Fruit fly (Drosophila melanogaster) whole organism, embryonic: ENCODE measurements around the gene CAH3.

Experiments used
- Abd-B ChIP-seq: fragments of 200-800 bp; sonication (Bioruptor generic); optimal IDR thresholded peaks from 2 replicates; lab custom pipeline; 2018; ENCODE audit warnings: missing biosample characterization, mild to moderate bottlenecking, missing genetic modification characterization, moderate library complexity
- Atf-2 ChIP-seq: fragments of 200-800 bp; sonication (Bioruptor generic); optimal IDR thresholded peaks from 2 replicates; lab custom pipeline; 2016; ENCODE audit warnings: missing biosample characterization, missing genetic modification characterization
- Atf6 ChIP-seq: fragments of 200-800 bp; sonication (Bioruptor generic); IDR thresholded peaks from 2 replicates; pipeline ENCODE4 v1.3.6; 2022; ENCODE audit warnings: missing biosample characterization, missing genetic modification characterization
- CG10654 ChIP-seq: fragments of 200-800 bp; sonication (Bioruptor generic); optimal IDR thresholded peaks from 2 replicates; lab custom pipeline; 2016; ENCODE audit warnings: missing biosample characterization, missing genetic modification characterization
- CG11456 ChIP-seq: fragments of 200-800 bp; sonication (Bioruptor generic); IDR thresholded peaks from 3 replicates; pipeline ENCODE4 v1.3.6; 2022; ENCODE audit warnings: missing biosample characterization, missing genetic modification characterization
- CG13424 ChIP-seq: fragments of 200-800 bp; sonication (Bioruptor generic); optimal IDR thresholded peaks from 2 replicates; lab custom pipeline; 2019; ENCODE audit warnings: missing biosample characterization, mild to moderate bottlenecking, missing genetic modification characterization, moderate library complexity
- CG15696 ChIP-seq: fragments of 200-800 bp; sonication (Bioruptor generic); optimal IDR thresholded peaks from 2 replicates; lab custom pipeline; 2019; ENCODE audit warnings: missing biosample characterization, mild to moderate bottlenecking, missing genetic modification characterization, moderate library complexity
- CG1602 ChIP-seq: fragments of 200-800 bp; sonication (Bioruptor generic); optimal IDR thresholded peaks from 3 replicates; lab custom pipeline; 2016; ENCODE audit warnings: missing biosample characterization, missing genetic modification characterization
- CG16779 ChIP-seq: fragments of 200-800 bp; sonication (Bioruptor generic); IDR thresholded peaks from 2 replicates; pipeline ENCODE4 v1.3.6; 2022; ENCODE audit warnings: missing biosample characterization, missing genetic modification characterization
- CG16863 ChIP-seq: fragments of 200-800 bp; sonication (Bioruptor generic); optimal IDR thresholded peaks from 3 replicates; lab custom pipeline; 2016; ENCODE audit warnings: missing biosample characterization, missing genetic modification characterization
- CG2202 ChIP-seq: fragments of 200-800 bp; sonication (Bioruptor generic); optimal IDR thresholded peaks from 2 replicates; lab custom pipeline; 2018; ENCODE audit warnings: missing biosample characterization, mild to moderate bottlenecking, missing genetic modification characterization
- CG3838 ChIP-seq: fragments of 200-800 bp; sonication (Bioruptor generic); optimal IDR thresholded peaks from 3 replicates; lab custom pipeline; 2016; ENCODE audit warnings: missing biosample characterization, missing genetic modification characterization
- CG3995 ChIP-seq: fragments of 200-800 bp; sonication (Bioruptor generic); optimal IDR thresholded peaks from 3 replicates; lab custom pipeline; 2016; ENCODE audit warnings: missing biosample characterization, missing genetic modification characterization
- CG4328 ChIP-seq: fragments of 200-800 bp; sonication (Bioruptor generic); optimal IDR thresholded peaks from 3 replicates; lab custom pipeline; 2017; ENCODE audit warnings: missing biosample characterization, missing genetic modification reagents, missing genetic modification characterization
- CG43689 ChIP-seq: fragments of 200-800 bp; sonication (Bioruptor generic); IDR thresholded peaks from 2 replicates; pipeline ENCODE4 v1.3.6; 2022; ENCODE audit warnings: missing biosample characterization, missing genetic modification characterization
- CG6689 ChIP-seq: fragments of 200-800 bp; sonication (Bioruptor generic); IDR thresholded peaks from 2 replicates; pipeline ENCODE4 v1.3.6; 2022; ENCODE audit warnings: missing biosample characterization, missing genetic modification characterization
- CG7745 ChIP-seq: fragments of 200-800 bp; sonication (Bioruptor generic); optimal IDR thresholded peaks from 2 replicates; lab custom pipeline; 2018; ENCODE audit warnings: missing biosample characterization, mild to moderate bottlenecking, missing genetic modification characterization, moderate library complexity
- CG8290 ChIP-seq, 3 experiments: fragments of 200-800 bp; sonication (Bioruptor generic); optimal IDR thresholded peaks; 2 replicates each; lab custom pipeline; 2016 to 2019; ENCODE audit warnings: missing biosample characterization in 3 of 3, missing genetic modification characterization in 3 of 3, mild to moderate bottlenecking in 2 of 3, moderate library complexity in 1 of 3
- CG9727 ChIP-seq: fragments of 200-800 bp; sonication (Bioruptor generic); optimal IDR thresholded peaks from 3 replicates; lab custom pipeline; 2017; ENCODE audit warnings: missing biosample characterization, mild to moderate bottlenecking, missing genetic modification characterization
- CoRest ChIP-seq: fragments of 200-800 bp; sonication (Bioruptor generic); optimal IDR thresholded peaks from 3 replicates; lab custom pipeline; 2018; ENCODE audit warnings: missing biosample characterization, mild to moderate bottlenecking, missing genetic modification characterization, moderate library complexity
- Doc2 ChIP-seq: fragments of 200-800 bp; sonication (Bioruptor generic); IDR thresholded peaks from 2 replicates; pipeline ENCODE4 v1.3.6; 2022; ENCODE audit warnings: missing biosample characterization, missing genetic modification characterization
- Ets97D ChIP-seq: fragments of 200-800 bp; sonication (Bioruptor generic); optimal IDR thresholded peaks from 3 replicates; lab custom pipeline; 2016; ENCODE audit warnings: missing biosample characterization, missing genetic modification characterization
- GATAe ChIP-seq: fragments of 200-800 bp; sonication (Bioruptor generic); conservative IDR thresholded peaks from 2 replicates; pipeline ENCODE4 v1.3.6; 2022; ENCODE audit warnings: missing biosample characterization, missing genetic modification characterization
- Hsf ChIP-seq: fragments of 200-800 bp; sonication (Bioruptor generic); optimal IDR thresholded peaks from 3 replicates; lab custom pipeline; 2016; ENCODE audit warnings: missing biosample characterization, missing genetic modification characterization
- NC2α ChIP-seq: fragments of 200-800 bp; sonication (Bioruptor generic); optimal IDR thresholded peaks from 2 replicates; lab custom pipeline; 2016; ENCODE audit warnings: missing biosample characterization, missing genetic modification characterization
- Scr ChIP-seq: fragments of 200-800 bp; sonication (Bioruptor generic); IDR thresholded peaks from 2 replicates; pipeline ENCODE4 v1.3.6; 2022; ENCODE audit warnings: missing biosample characterization, missing genetic modification characterization; ENCODE audit not compliant: partially characterized antibody
- Xbp1 ChIP-seq: fragments of 200-800 bp; sonication (Bioruptor generic); optimal IDR thresholded peaks from 3 replicates; lab custom pipeline; 2016; ENCODE audit warnings: missing biosample characterization, mild to moderate bottlenecking, missing genetic modification characterization
- cad ChIP-seq: fragments of >200 bp; optimal IDR thresholded peaks from 2 replicates; lab custom pipeline; 2017; ENCODE audit warnings: missing biosample characterization, missing genetic modification characterization
- ci ChIP-seq: fragments of 200-800 bp; sonication (Bioruptor generic); IDR thresholded peaks from 3 replicates; pipeline ENCODE4 v1.3.6; 2022; ENCODE audit warnings: missing biosample characterization, missing genetic modification characterization
- corto ChIP-seq: fragments of 200-800 bp; sonication (Bioruptor generic); optimal IDR thresholded peaks from 2 replicates; lab custom pipeline; 2016; ENCODE audit warnings: missing biosample characterization, mild to moderate bottlenecking, missing genetic modification characterization, moderate library complexity
- disco-r ChIP-seq: fragments of 200-800 bp; sonication (Bioruptor generic); optimal IDR thresholded peaks from 2 replicates; lab custom pipeline; 2016; ENCODE audit warnings: missing biosample characterization, missing genetic modification characterization
- fd3F ChIP-seq: fragments of 200-800 bp; sonication (Bioruptor generic); optimal IDR thresholded peaks from 2 replicates; lab custom pipeline; 2018; ENCODE audit warnings: missing biosample characterization, mild to moderate bottlenecking, missing genetic modification characterization, moderate library complexity
- fd64A ChIP-seq: fragments of 200-800 bp; sonication (Bioruptor generic); optimal IDR thresholded peaks from 3 replicates; lab custom pipeline; 2018; ENCODE audit warnings: missing biosample characterization, mild to moderate bottlenecking, missing genetic modification characterization
- gt ChIP-seq: fragments of 200-800 bp; sonication (Bioruptor generic); IDR thresholded peaks from 2 replicates; pipeline ENCODE4 v1.3.6; 2022; ENCODE audit warnings: missing biosample characterization, missing genetic modification characterization
- her ChIP-seq: fragments of 200-800 bp; sonication (Bioruptor generic); optimal IDR thresholded peaks from 2 replicates; lab custom pipeline; 2016; ENCODE audit warnings: missing biosample characterization, missing genetic modification characterization
- kah ChIP-seq: fragments of 200-800 bp; sonication (Bioruptor generic); optimal IDR thresholded peaks from 2 replicates; lab custom pipeline; 2018; ENCODE audit warnings: missing biosample characterization, mild to moderate bottlenecking, missing genetic modification characterization
- mirr ChIP-seq: fragments of 200-800 bp; sonication (Bioruptor generic); optimal IDR thresholded peaks from 3 replicates; lab custom pipeline; 2018; ENCODE audit warnings: missing biosample characterization, mild to moderate bottlenecking, missing genetic modification characterization
- nmo ChIP-seq: fragments of 200-800 bp; sonication (Bioruptor generic); optimal IDR thresholded peaks from 2 replicates; lab custom pipeline; 2018; ENCODE audit warnings: missing biosample characterization, mild to moderate bottlenecking, missing genetic modification characterization, moderate library complexity
- org-1 ChIP-seq: fragments of 200-800 bp; sonication (Bioruptor generic); optimal IDR thresholded peaks from 2 replicates; lab custom pipeline; 2017; ENCODE audit warnings: missing biosample characterization, missing genetic modification characterization
- phol ChIP-seq: fragments of 200-800 bp; sonication (Bioruptor generic); optimal IDR thresholded peaks from 3 replicates; lab custom pipeline; 2018; ENCODE audit warnings: missing biosample characterization, mild to moderate bottlenecking, missing genetic modification characterization, moderate library complexity
- sqz ChIP-seq: fragments of 200-800 bp; sonication (Bioruptor generic); optimal IDR thresholded peaks from 3 replicates; lab custom pipeline; 2018; ENCODE audit warnings: missing biosample characterization, mild to moderate bottlenecking, missing genetic modification characterization
- stwl ChIP-seq: fragments of 200-800 bp; sonication (Bioruptor generic); optimal IDR thresholded peaks from 3 replicates; lab custom pipeline; 2018; ENCODE audit warnings: missing biosample characterization, mild to moderate bottlenecking, missing genetic modification characterization, moderate library complexity
- sug ChIP-seq: fragments of 200-800 bp; optimal IDR thresholded peaks from 2 replicates; lab custom pipeline; 2019; ENCODE audit warnings: missing biosample characterization, mild to moderate bottlenecking, missing genetic modification characterization, moderate library complexity
- tll ChIP-seq, 2 experiments: fragments of 200-800 bp in 1 of 2; fragments of >200 bp in 1 of 2; sonication (Bioruptor generic) in 1 of 2; optimal IDR thresholded peaks; 2 replicates each; lab custom pipeline; 2017 to 2019; ENCODE audit warnings: missing biosample characterization in 2 of 2, missing genetic modification characterization in 2 of 2, mild to moderate bottlenecking in 1 of 2, moderate library complexity in 1 of 2
- trem ChIP-seq: fragments of 200-800 bp; optimal IDR thresholded peaks from 3 replicates; lab custom pipeline; 2019; ENCODE audit warnings: missing biosample characterization, mild to moderate bottlenecking, missing genetic modification characterization, moderate library complexity
- trh ChIP-seq: fragments of 200-800 bp; sonication (Bioruptor generic); optimal IDR thresholded peaks from 2 replicates; lab custom pipeline; 2016; ENCODE audit warnings: missing biosample characterization, missing genetic modification characterization
- twi ChIP-seq: fragments of 200-800 bp; optimal IDR thresholded peaks from 2 replicates; lab custom pipeline; 2019; ENCODE audit warnings: missing biosample characterization, mild to moderate bottlenecking, missing genetic modification characterization, moderate library complexity
- vnd ChIP-seq: fragments of 200-800 bp; sonication (Bioruptor generic); IDR thresholded peaks from 3 replicates; pipeline ENCODE4 v1.3.6; 2022; ENCODE audit warnings: missing biosample characterization, missing genetic modification characterization; ENCODE audit not compliant: partially characterized antibody

Gene CAH3

dm6 chrX:8656550-8657431, 24.3 kb upstream of the CAH3 start (continued):
- TF ChIP-seq stwl (peak; percentile 33), cad (GFP tag; lab: Kevin White, UChicago) (no peak), Abd-B (GFP tag; lab: Kevin White, UChicago) (peak; percentile 64), Doc2 (no peak), CG3995 (no peak), tll (GFP tag; optimal IDR thresholded peaks at IDR 0.05; lab: Kevin White, UChicago) (no peak), CG16779 (GFP tag; lab: Robert Waterston, UW) (no peak), kah (GFP tag; lab: Kevin White, UChicago) (no peak), fd64A (peak; percentile 52), ci (GFP tag; lab: Robert Waterston, UW) (peak; percentile 82), CG9727 (peak; percentile 87), trh (no peak), CG10654 (GFP tag; lab: Kevin White, UChicago) (peak; percentile 67), trem (tag; lab: Kevin White, UChicago) (peak; percentile 71), fd3F (peak; percentile 3), disco-r (GFP tag; lab: Kevin White, UChicago) (peak; percentile 61), CG7745 (no peak), sug (tag; lab: Kevin White, UChicago) (no peak), CG43689 (no peak), CG1602 (GFP tag; lab: Kevin White, UChicago) (peak; percentile 70), corto (GFP tag; lab: Kevin White, UChicago) (no peak), org-1 (GFP tag; lab: Kevin White, UChicago) (peak; percentile 61), CG8290 (GFP tag; optimal IDR thresholded peaks at IDR 0.05; lab: Kevin White, UChicago) (peak; percentile 66), CG8290 (tag; optimal IDR thresholded peaks at IDR 0.05; lab: Kevin White, UChicago) (peak in 1 of 2 experiments; percentile 32), CG2202 (tag; lab: Kevin White, UChicago) (peak; percentile 80), CG11456 (GFP tag; lab: Robert Waterston, UW) (0 out of 3 replicates have a peak, but pooled peaks have one; percentile 12), Hsf (GFP tag; lab: Kevin White, UChicago) (peak; percentile 73), sqz (GFP tag; lab: Kevin White, UChicago) (peak; percentile 57), gt (GFP tag; lab: Robert Waterston, UW) (no peak), vnd (GFP tag; lab: Robert Waterston, UW) (no peak), phol (tag; lab: Kevin White, UChicago) (peak; percentile 84), CG3838 (GFP tag; lab: Kevin White, UChicago) (no peak), nmo (peak; percentile 82), Atf-2 (GFP tag; lab: Kevin White, UChicago) (peak; percentile 40), Scr (GFP tag; lab: Robert Waterston, UW) (no peak), Atf6 (GFP tag; lab: Robert Waterston, UW) (no peak), CG6689 (GFP tag; lab: Robert Waterston, UW) (peak; percentile 82), CG13424 (tag; lab: Kevin White, UChicago) (peak; percentile 81), GATAe (GFP tag; lab: Robert Waterston, UW) (no peak), CG16863 (peak; percentile 72), CG15696 (peak; percentile 91), CG4328 (GFP tag; lab: Kevin White, UChicago) (no peak), CoRest (tag; lab: Kevin White, UChicago) (peak; percentile 77), NC2α (GFP tag; lab: Kevin White, UChicago) (peak; percentile 44), Ets97D (peak; percentile 13), Xbp1 (GFP tag; lab: Kevin White, UChicago) (peak; percentile 77), twi (tag; lab: Kevin White, UChicago) (peak; percentile 71), mirr (no peak), her (GFP tag; lab: Kevin White, UChicago) (peak; percentile 62)
